Fruit fly (Drosophila melanogaster) whole organism, embryonic: Measurements from ENCODE around the gene klar.

Experiments
- Asciz ChIP-seq: fragments of 200-800 bp; sonication (Bioruptor generic); optimal IDR thresholded peaks from 2 replicates; lab custom pipeline; 2017; ENCODE audit warnings: missing biosample characterization, mild to moderate bottlenecking, missing genetic modification characterization, missing genetic modification reagents
- CG10267 ChIP-seq: fragments of 200-800 bp; sonication (Bioruptor generic); optimal IDR thresholded peaks from 2 replicates; lab custom pipeline; 2018; ENCODE audit warnings: missing biosample characterization, mild to moderate bottlenecking, missing genetic modification characterization, moderate library complexity
- CG12299 ChIP-seq: fragments of 200-800 bp; sonication (Bioruptor generic); optimal IDR thresholded peaks from 2 replicates; lab custom pipeline; 2018; ENCODE audit warnings: missing biosample characterization, mild to moderate bottlenecking, missing genetic modification characterization
- CG1233 ChIP-seq: fragments of 200-800 bp; sonication (Bioruptor generic); optimal IDR thresholded peaks from 4 replicates; lab custom pipeline; 2018; ENCODE audit warnings: missing biosample characterization, mild to moderate bottlenecking, missing genetic modification characterization
- CG14667 ChIP-seq: fragments of 200-800 bp; sonication (Bioruptor generic); IDR thresholded peaks from 2 replicates; pipeline ENCODE4 v1.3.6; 2022; ENCODE audit warnings: missing biosample characterization, missing genetic modification characterization
- CG15479 ChIP-seq: fragments of 200-800 bp; sonication (Bioruptor generic); optimal IDR thresholded peaks from 3 replicates; lab custom pipeline; 2019; ENCODE audit warnings: missing biosample characterization, mild to moderate bottlenecking, missing genetic modification characterization, moderate library complexity
- CG15514 ChIP-seq: fragments of 200-800 bp; sonication (Bioruptor generic); optimal IDR thresholded peaks from 3 replicates; lab custom pipeline; 2017; ENCODE audit warnings: missing biosample characterization, missing genetic modification characterization, mild to moderate bottlenecking, moderate library complexity, missing genetic modification reagents
- CG17361 ChIP-seq: fragments of 200-800 bp; sonication (Bioruptor generic); IDR thresholded peaks from 3 replicates; pipeline ENCODE4 v1.3.6; 2022; ENCODE audit warnings: missing biosample characterization, missing genetic modification characterization
- CG17385 ChIP-seq: fragments of 200-800 bp; sonication (Bioruptor generic); optimal IDR thresholded peaks from 3 replicates; lab custom pipeline; 2018; ENCODE audit warnings: missing biosample characterization, mild to moderate bottlenecking, missing genetic modification characterization
- CG17802 ChIP-seq: fragments of 200-800 bp; sonication (Bioruptor generic); optimal IDR thresholded peaks from 2 replicates; lab custom pipeline; 2018; ENCODE audit warnings: missing biosample characterization, mild to moderate bottlenecking, missing genetic modification characterization, moderate library complexity
- CG2199 ChIP-seq: fragments of 200-800 bp; sonication (Bioruptor generic); IDR thresholded peaks from 3 replicates; pipeline ENCODE4 v1.3.6; 2022; ENCODE audit warnings: missing biosample characterization, missing genetic modification characterization
- CG2712 ChIP-seq: fragments of 200-800 bp; optimal IDR thresholded peaks from 3 replicates; lab custom pipeline; 2019; ENCODE audit warnings: missing biosample characterization, mild to moderate bottlenecking, missing genetic modification characterization, moderate library complexity
- CG2889 ChIP-seq: fragments of 200-800 bp; sonication (Bioruptor generic); IDR thresholded peaks from 3 replicates; pipeline ENCODE4 v1.3.6; 2022; ENCODE audit warnings: missing biosample characterization, missing genetic modification characterization
- CG3065 ChIP-seq: fragments of 200-800 bp; sonication (Bioruptor generic); optimal IDR thresholded peaks from 2 replicates; lab custom pipeline; 2016; ENCODE audit warnings: missing biosample characterization, missing genetic modification characterization
- CG31365 ChIP-seq: fragments of 200-800 bp; sonication (Bioruptor generic); optimal IDR thresholded peaks from 2 replicates; lab custom pipeline; 2018; ENCODE audit warnings: missing biosample characterization, mild to moderate bottlenecking, missing genetic modification characterization
- CG3163 ChIP-seq: fragments of 200-800 bp; sonication (Bioruptor generic); optimal IDR thresholded peaks from 3 replicates; lab custom pipeline; 2016; ENCODE audit warnings: missing biosample characterization, missing genetic modification characterization
- CG32532 ChIP-seq: fragments of 200-800 bp; sonication (Bioruptor generic); IDR thresholded peaks from 2 replicates; pipeline ENCODE4 v1.3.6; 2022; ENCODE audit warnings: missing biosample characterization, missing genetic modification characterization
- CG6765 ChIP-seq: fragments of 200-800 bp; sonication (Bioruptor generic); optimal IDR thresholded peaks from 3 replicates; lab custom pipeline; 2017; ENCODE audit warnings: missing biosample characterization, mild to moderate bottlenecking, missing genetic modification characterization
- CG7987 ChIP-seq: fragments of 200-800 bp; sonication (Bioruptor generic); optimal IDR thresholded peaks from 2 replicates; lab custom pipeline; 2018; ENCODE audit warnings: missing biosample characterization, mild to moderate bottlenecking, missing genetic modification characterization, moderate library complexity
- CG8359 ChIP-seq: fragments of 200-800 bp; sonication (Bioruptor generic); optimal IDR thresholded peaks from 2 replicates; lab custom pipeline; 2017; ENCODE audit warnings: missing biosample characterization, mild to moderate bottlenecking, missing genetic modification characterization, borderline replicate concordance
- CG9797 ChIP-seq: fragments of 200-800 bp; sonication (Bioruptor generic); optimal IDR thresholded peaks from 3 replicates; lab custom pipeline; 2018; ENCODE audit warnings: missing biosample characterization, mild to moderate bottlenecking, missing genetic modification characterization
- E2f1 ChIP-seq: fragments of 200-800 bp; sonication (Bioruptor generic); IDR thresholded peaks from 2 replicates; pipeline ENCODE4 v1.3.6; 2022; ENCODE audit warnings: missing biosample characterization, missing genetic modification characterization
- H2.0 ChIP-seq: fragments of 200-800 bp; sonication (Bioruptor generic); IDR thresholded peaks from 2 replicates; pipeline ENCODE4 v1.3.6; 2022; ENCODE audit warnings: missing biosample characterization, missing genetic modification characterization
- HmgZ ChIP-seq: fragments of 200-800 bp; sonication (Bioruptor generic); optimal IDR thresholded peaks from 2 replicates; lab custom pipeline; 2018; ENCODE audit warnings: missing biosample characterization, mild to moderate bottlenecking, missing genetic modification characterization
- MESR4 ChIP-seq: fragments of 200-800 bp; sonication (Bioruptor generic); optimal IDR thresholded peaks from 2 replicates; lab custom pipeline; 2018; ENCODE audit warnings: missing biosample characterization, mild to moderate bottlenecking, missing genetic modification characterization, moderate library complexity
- Pdp1 ChIP-seq, 2 experiments: fragments of 200-800 bp; sonication (Bioruptor generic); optimal IDR thresholded peaks; 3 replicates each; lab custom pipeline; 2016; ENCODE audit warnings: missing biosample characterization in 2 of 2, missing genetic modification characterization in 2 of 2, mild to moderate bottlenecking in 1 of 2, moderate library complexity in 1 of 2
- Scr ChIP-seq: fragments of 200-800 bp; sonication (Bioruptor generic); IDR thresholded peaks from 2 replicates; pipeline ENCODE4 v1.3.6; 2022; ENCODE audit warnings: missing biosample characterization, missing genetic modification characterization; ENCODE audit not compliant: partially characterized antibody
- Tbp ChIP-seq: fragments of >200 bp; optimal IDR thresholded peaks from 2 replicates; lab custom pipeline; 2018; ENCODE audit warnings: missing biosample characterization, missing genetic modification characterization
- Trl ChIP-seq, 3 experiments: fragments of >200 bp in 2 of 3; fragments of 200-800 bp in 1 of 3; sonication (Bioruptor generic) in 1 of 3; optimal IDR thresholded peaks; 2 replicates in 1 of 3; 3 replicates in 2 of 3; lab custom pipeline; 2016 to 2017; ENCODE audit warnings: missing biosample characterization in 1 of 3, missing genetic modification characterization in 1 of 3
- az2 ChIP-seq: fragments of 200-800 bp; sonication (Bioruptor generic); optimal IDR thresholded peaks from 3 replicates; lab custom pipeline; 2016; ENCODE audit warnings: missing biosample characterization, missing genetic modification characterization
- bab2 ChIP-seq: fragments of 200-800 bp; sonication (Bioruptor generic); optimal IDR thresholded peaks from 2 replicates; lab custom pipeline; 2016; ENCODE audit warnings: missing biosample characterization, missing genetic modification characterization
- chm ChIP-seq: fragments of 200-800 bp; sonication (Bioruptor generic); IDR thresholded peaks from 2 replicates; pipeline ENCODE4 v1.3.6; 2022; ENCODE audit warnings: missing biosample characterization, missing genetic modification characterization
- crol ChIP-seq: fragments of 200-800 bp; sonication (Bioruptor generic); IDR thresholded peaks from 2 replicates; pipeline ENCODE4 v1.3.6; 2022; ENCODE audit warnings: missing biosample characterization, missing genetic modification characterization
- ftz-f1 ChIP-seq: fragments of 200-800 bp; sonication (Bioruptor generic); optimal IDR thresholded peaks from 2 replicates; lab custom pipeline; 2016; ENCODE audit warnings: missing biosample characterization, missing genetic modification characterization
- gfzf ChIP-seq: fragments of 200-800 bp; sonication (Bioruptor generic); optimal IDR thresholded peaks from 2 replicates; lab custom pipeline; 2016; ENCODE audit warnings: missing biosample characterization, mild to moderate bottlenecking, missing genetic modification characterization, moderate library complexity
- gsb-n ChIP-seq: fragments of 200-800 bp; sonication (Bioruptor generic); optimal IDR thresholded peaks from 3 replicates; lab custom pipeline; 2018; ENCODE audit warnings: missing biosample characterization, mild to moderate bottlenecking, missing genetic modification characterization
- gt ChIP-seq: fragments of 200-800 bp; sonication (Bioruptor generic); IDR thresholded peaks from 2 replicates; pipeline ENCODE4 v1.3.6; 2022; ENCODE audit warnings: missing biosample characterization, missing genetic modification characterization
- hkb ChIP-seq, 2 experiments: fragments of 200-800 bp in 1 of 2; fragments of >200 bp in 1 of 2; sonication (Bioruptor generic) in 1 of 2; IDR thresholded peaks in 1 of 2; optimal IDR thresholded peaks in 1 of 2; 2 replicates each; pipeline versions ENCODE4 v1.3.6 to Lab custom; 2017 to 2022; ENCODE audit warnings: missing biosample characterization in 1 of 2, missing genetic modification characterization in 1 of 2
- klu ChIP-seq: fragments of 200-800 bp; sonication (Bioruptor generic); IDR thresholded peaks from 2 replicates; pipeline ENCODE4 v1.3.6; 2022; ENCODE audit warnings: missing biosample characterization, missing genetic modification characterization
- nerfin-1 ChIP-seq: fragments of 200-800 bp; sonication (Bioruptor generic); optimal IDR thresholded peaks from 3 replicates; lab custom pipeline; 2019; ENCODE audit warnings: missing biosample characterization, mild to moderate bottlenecking, missing genetic modification characterization, moderate library complexity
- ro ChIP-seq: fragments of 200-800 bp; sonication (Bioruptor generic); IDR thresholded peaks from 2 replicates; pipeline ENCODE4 v1.3.6; 2022; ENCODE audit warnings: missing biosample characterization, missing genetic modification characterization
- sd ChIP-seq: fragments of 200-800 bp; sonication (Bioruptor generic); optimal IDR thresholded peaks from 3 replicates; lab custom pipeline; 2018; ENCODE audit warnings: missing biosample characterization, mild to moderate bottlenecking, missing genetic modification characterization, moderate library complexity
- seq ChIP-seq: fragments of 200-800 bp; sonication (Bioruptor generic); IDR thresholded peaks from 2 replicates; pipeline ENCODE4 v1.3.6; 2022; ENCODE audit warnings: missing biosample characterization, missing genetic modification characterization
- sna ChIP-seq: fragments of 200-800 bp; sonication (Bioruptor generic); IDR thresholded peaks from 2 replicates; pipeline ENCODE4 v1.3.6; 2022; ENCODE audit warnings: missing biosample characterization, missing genetic modification characterization; ENCODE audit not compliant: partially characterized antibody
- sqz ChIP-seq: fragments of 200-800 bp; sonication (Bioruptor generic); optimal IDR thresholded peaks from 3 replicates; lab custom pipeline; 2018; ENCODE audit warnings: missing biosample characterization, mild to moderate bottlenecking, missing genetic modification characterization
- ttk ChIP-seq: fragments of 200-800 bp; sonication (Bioruptor generic); IDR thresholded peaks from 2 replicates; pipeline ENCODE4 v2.1.2; 2022; ENCODE audit warnings: missing biosample characterization, missing genetic modification characterization
- tx ChIP-seq: fragments of 200-800 bp; sonication (Bioruptor generic); optimal IDR thresholded peaks from 2 replicates; lab custom pipeline; 2016; ENCODE audit warnings: missing biosample characterization, missing genetic modification characterization
- zfh1 ChIP-seq: fragments of 200-800 bp; sonication (Bioruptor generic); IDR thresholded peaks from 3 replicates; pipeline ENCODE4 v1.3.6; 2022; ENCODE audit warnings: missing biosample characterization, missing genetic modification characterization
- zfh2 ChIP-seq: fragments of 200-800 bp; sonication (Bioruptor generic); optimal IDR thresholded peaks from 2 replicates; lab custom pipeline; 2016; ENCODE audit warnings: missing biosample characterization, missing genetic modification characterization

Gene klar

DNA sequence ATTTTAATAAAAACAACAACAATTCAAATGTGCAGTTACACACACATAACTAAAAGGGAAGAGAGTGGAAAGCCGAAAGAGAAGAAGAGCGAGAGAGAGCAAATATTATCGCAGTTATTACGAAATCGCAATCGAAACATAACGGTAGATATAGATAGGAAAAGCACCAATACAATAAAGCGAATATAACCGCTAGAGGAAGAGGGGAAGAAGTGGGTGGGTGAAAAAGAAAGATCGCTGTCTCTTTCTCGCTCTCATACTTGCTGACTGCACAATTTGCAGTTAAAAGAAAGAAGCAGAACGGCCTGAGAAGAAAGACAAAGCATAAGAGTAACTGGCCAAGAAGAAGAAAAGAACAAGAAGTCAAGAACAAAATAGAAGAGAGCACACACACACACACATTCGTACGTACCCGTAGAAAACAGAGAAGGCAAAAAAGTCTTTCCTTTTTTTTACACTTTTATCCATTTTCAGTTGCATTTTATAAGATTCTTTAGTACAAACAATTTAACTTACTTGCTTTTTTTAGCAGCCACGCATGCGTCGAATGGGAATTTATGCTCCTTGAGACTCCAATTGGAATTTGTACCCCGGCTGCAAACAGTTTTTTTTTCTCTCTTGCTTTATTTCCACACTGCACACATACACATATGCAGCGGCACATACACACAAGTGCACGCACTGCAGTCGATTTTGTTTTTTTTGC, 878 bp downstream of the klar start (continued):
- TF ChIP-seq chm (GFP tag; lab: Robert Waterston, UW) (peak; percentile 24; the same call in 1 of the 2 replicates), ro (GFP tag; lab: Robert Waterston, UW) (no peak), tx (GFP tag; lab: Kevin White, UChicago) (no peak), CG17802 (tag; lab: Kevin White, UChicago) (no peak), zfh1 (GFP tag; lab: Robert Waterston, UW) (no peak), CG15514 (GFP tag; lab: Kevin White, UChicago) (no peak), gt (GFP tag; lab: Robert Waterston, UW) (no peak), CG2199 (GFP tag; lab: Robert Waterston, UW) (no peak), CG10267 (no peak), Pdp1 (GFP tag; optimal IDR thresholded peaks at IDR 0.05; lab: Kevin White, UChicago) (peak in 1 of 2 experiments; percentile 24), klu (GFP tag; lab: Robert Waterston, UW) (no peak), HmgZ (tag; lab: Kevin White, UChicago) (no peak), MESR4 (GFP tag; lab: Kevin White, UChicago) (no peak), ftz-f1 (GFP tag; lab: Kevin White, UChicago) (no peak), CG32532 (no peak), zfh2 (GFP tag; lab: Kevin White, UChicago) (no peak), hkb (optimal IDR thresholded peaks at IDR 0.05; lab: Kevin White, UChicago) (no peak), hkb (GFP tag; IDR thresholded peaks at IDR 0.05; lab: Robert Waterston, UW) (no peak), CG12299 (tag; lab: Kevin White, UChicago) (no peak), Trl (optimal IDR thresholded peaks at IDR 0.05; lab: Kevin White, UChicago) (peak; percentile 29 to 54), Trl (GFP tag; optimal IDR thresholded peaks at IDR 0.05; lab: Kevin White, UChicago) (no peak), CG7987 (no peak), CG17385 (GFP tag; lab: Kevin White, UChicago) (peak; percentile 88), CG1233 (no peak), nerfin-1 (tag; lab: Kevin White, UChicago) (no peak), CG3163 (no peak), CG6765 (GFP tag; lab: Kevin White, UChicago) (no peak), CG3065 (GFP tag; lab: Kevin White, UChicago) (no peak), Tbp (GFP tag; lab: Kevin White, UChicago) (no peak), CG2712 (tag; lab: Kevin White, UChicago) (no peak), seq (no peak), CG17361 (GFP tag; lab: Robert Waterston, UW) (no peak), crol (GFP tag; lab: Robert Waterston, UW) (peak; percentile 63; the same call in 1 of the 2 replicates), bab2 (GFP tag; lab: Kevin White, UChicago) (no peak), CG9797 (no peak), CG2889 (no peak), sqz (GFP tag; lab: Kevin White, UChicago) (peak; percentile 25), az2 (GFP tag; lab: Kevin White, UChicago) (no peak), gsb-n (no peak), Scr (GFP tag; lab: Robert Waterston, UW) (no peak), ttk (GFP tag; lab: Robert Waterston, UW) (no peak), E2f1 (GFP tag; lab: Robert Waterston, UW) (no peak), Asciz (no peak), CG15479 (GFP tag; lab: Kevin White, UChicago) (peak; percentile 66), CG14667 (GFP tag; lab: Robert Waterston, UW) (no peak), sd (tag; lab: Kevin White, UChicago) (no peak), gfzf (GFP tag; lab: Kevin White, UChicago) (no peak), sna (GFP tag; lab: Robert Waterston, UW) (no peak), CG31365 (tag; lab: Kevin White, UChicago) (no peak), H2.0 (GFP tag; lab: Robert Waterston, UW) (no peak), CG8359 (GFP tag; lab: Kevin White, UChicago) (no peak)
